Worm (Caenorhabditis elegans) whole organism, L1 larva: ENCODE data around the gene kvs-4.

Experiments used
- C04F5.9 ChIP-seq: sonication (generic microtip); optimal IDR thresholded peaks from 2 replicates; lab custom pipeline; 2016; ENCODE audit warnings: missing genetic modification characterization, missing compliant biosample characterization
- F16B12.6 ChIP-seq: fragments of 150-350 bp; optimal IDR thresholded peaks from 2 replicates; lab custom pipeline; 2014; ENCODE audit warnings: missing biosample characterization, missing genetic modification characterization
- Y116A8C.19 ChIP-seq: sonication (generic microtip); optimal IDR thresholded peaks from 2 replicates; lab custom pipeline; 2016; ENCODE audit warnings: missing compliant biosample characterization, missing genetic modification characterization, borderline replicate concordance
- aha-1 ChIP-seq: fragments of 150-350 bp; optimal IDR thresholded peaks from 2 replicates; lab custom pipeline; 2014; ENCODE audit warnings: missing biosample characterization, missing genetic modification characterization
- alr-1 ChIP-seq: fragments of 200-800 bp; sonication (Bioruptor generic); optimal IDR thresholded peaks from 2 replicates; lab custom pipeline; 2018; ENCODE audit warnings: borderline replicate concordance, mild to moderate bottlenecking, missing genetic modification characterization, missing compliant biosample characterization
- ama-1 ChIP-seq: fragments of 150-350 bp; optimal IDR thresholded peaks from 2 replicates; lab custom pipeline; 2014
- blmp-1 ChIP-seq: fragments of 150-350 bp; optimal IDR thresholded peaks from 2 replicates; lab custom pipeline; 2014; ENCODE audit warnings: missing biosample characterization, missing genetic modification characterization
- ceh-8 ChIP-seq: fragments of 200-800 bp; sonication (Bioruptor generic); optimal IDR thresholded peaks from 2 replicates; lab custom pipeline; 2018; ENCODE audit warnings: mild to moderate bottlenecking, missing genetic modification characterization, moderate library complexity, missing compliant biosample characterization
- ceh-90 ChIP-seq: sonication (generic microtip); optimal IDR thresholded peaks from 2 replicates; lab custom pipeline; 2016; ENCODE audit warnings: missing genetic modification characterization, missing compliant biosample characterization
- ces-1 ChIP-seq: fragments of 150-350 bp; optimal IDR thresholded peaks from 2 replicates; lab custom pipeline; 2014; ENCODE audit warnings: missing biosample characterization, missing genetic modification reagents, missing genetic modification characterization
- efl-3 ChIP-seq: fragments of 200-800 bp; sonication (Bioruptor generic); optimal IDR thresholded peaks from 2 replicates; lab custom pipeline; 2018; ENCODE audit warnings: mild to moderate bottlenecking, missing genetic modification characterization, missing compliant biosample characterization
- egl-27 ChIP-seq, 2 experiments: fragments of 150-350 bp in 1 of 2; sonication (generic microtip); optimal IDR thresholded peaks; 3 replicates each; lab custom pipeline; 2017 to 2018; ENCODE audit warnings: missing biosample characterization in 2 of 2, missing genetic modification characterization in 2 of 2, missing genetic modification reagents in 2 of 2
- ets-5 ChIP-seq: fragments of 200-800 bp; sonication (Bioruptor generic); IDR thresholded peaks from 2 replicates; pipeline ENCODE4 v1.3.6; 2022; ENCODE audit warnings: missing genetic modification characterization, missing compliant biosample characterization
- fkh-10 ChIP-seq: sonication (generic microtip); optimal IDR thresholded peaks from 2 replicates; lab custom pipeline; 2017; ENCODE audit warnings: missing biosample characterization, missing genetic modification reagents, missing genetic modification characterization
- fkh-4 ChIP-seq: sonication (generic microtip); optimal IDR thresholded peaks from 2 replicates; lab custom pipeline; 2016; ENCODE audit warnings: missing compliant biosample characterization, missing genetic modification characterization, borderline replicate concordance
- grh-1 ChIP-seq: fragments of 200-800 bp; sonication (Bioruptor generic); IDR thresholded peaks from 2 replicates; pipeline ENCODE4 v1.3.6; 2022; ENCODE audit warnings: missing genetic modification reagents, missing genetic modification characterization, missing compliant biosample characterization
- hlh-4 ChIP-seq: sonication (generic microtip); optimal IDR thresholded peaks from 2 replicates; lab custom pipeline; 2016; ENCODE audit warnings: mild to moderate bottlenecking, missing genetic modification characterization, missing compliant biosample characterization
- irx-1 ChIP-seq: sonication (generic microtip); optimal IDR thresholded peaks from 2 replicates; lab custom pipeline; 2016; ENCODE audit warnings: missing genetic modification characterization, missing compliant biosample characterization
- isw-1 ChIP-seq: fragments of 200-800 bp; sonication (Bioruptor generic); IDR thresholded peaks from 2 replicates; pipeline ENCODE4 v1.3.6; 2022; ENCODE audit warnings: missing genetic modification characterization, missing compliant biosample characterization
- lin-13 ChIP-seq: fragments of 150-350 bp; optimal IDR thresholded peaks from 2 replicates; lab custom pipeline; 2014; ENCODE audit warnings: missing biosample characterization, missing genetic modification reagents, missing genetic modification characterization
- lin-14 ChIP-seq: fragments of 200-800 bp; sonication (Bioruptor generic); optimal IDR thresholded peaks from 2 replicates; lab custom pipeline; 2018; ENCODE audit warnings: mild to moderate bottlenecking, missing genetic modification characterization, moderate library complexity, missing compliant biosample characterization
- lin-15B ChIP-seq: fragments of 150-350 bp; sonication (generic microtip); optimal IDR thresholded peaks from 3 replicates; lab custom pipeline; 2014; ENCODE audit warnings: missing biosample characterization, missing genetic modification characterization
- lin-35 ChIP-seq, 2 experiments: fragments of 150-350 bp; optimal IDR thresholded peaks; 2 replicates each; lab custom pipeline; 2014; ENCODE audit warnings: missing biosample characterization in 2 of 2, missing genetic modification characterization in 2 of 2, missing genetic modification reagents in 2 of 2
- lir-3 ChIP-seq: sonication (generic microtip); optimal IDR thresholded peaks from 2 replicates; lab custom pipeline; 2016; ENCODE audit warnings: mild to moderate bottlenecking, missing genetic modification characterization, moderate library complexity, missing compliant biosample characterization; ENCODE audit not compliant: poor library complexity
- lsy-2 ChIP-seq, 2 experiments: fragments of 150-350 bp; optimal IDR thresholded peaks; 2 replicates each; lab custom pipeline; 2014; ENCODE audit warnings: missing biosample characterization in 2 of 2, missing genetic modification characterization in 2 of 2
- nhr-11 ChIP-seq: fragments of 150-350 bp; optimal IDR thresholded peaks from 2 replicates; lab custom pipeline; 2014; ENCODE audit warnings: missing biosample characterization, missing genetic modification characterization
- nhr-12 ChIP-seq: sonication (generic microtip); optimal IDR thresholded peaks from 2 replicates; lab custom pipeline; 2017; ENCODE audit warnings: missing biosample characterization, missing genetic modification characterization
- nhr-19 ChIP-seq: fragments of 200-800 bp; sonication (Bioruptor generic); conservative IDR thresholded peaks from 2 replicates; pipeline ENCODE4 v1.3.6; 2022; ENCODE audit warnings: missing genetic modification characterization, missing compliant biosample characterization
- nhr-20 ChIP-seq: sonication (generic microtip); optimal IDR thresholded peaks from 2 replicates; lab custom pipeline; 2016; ENCODE audit warnings: mild to moderate bottlenecking, missing genetic modification characterization, missing compliant biosample characterization
- nhr-237 ChIP-seq: fragments of 150-350 bp; optimal IDR thresholded peaks from 2 replicates; lab custom pipeline; 2014; ENCODE audit warnings: missing biosample characterization, missing genetic modification characterization
- nhr-28 ChIP-seq: fragments of 150-350 bp; optimal IDR thresholded peaks from 2 replicates; lab custom pipeline; 2014; ENCODE audit warnings: missing biosample characterization, missing genetic modification characterization
- nhr-47 ChIP-seq: sonication (generic microtip); optimal IDR thresholded peaks from 2 replicates; lab custom pipeline; 2016; ENCODE audit warnings: mild to moderate bottlenecking, missing genetic modification characterization, moderate library complexity, missing compliant biosample characterization
- nhr-84 ChIP-seq: sonication (generic microtip); optimal IDR thresholded peaks from 2 replicates; lab custom pipeline; 2017; ENCODE audit warnings: missing biosample characterization, missing genetic modification characterization
- nhr-85 ChIP-seq: sonication (generic microtip); peaks from one replicate; lab custom pipeline; 2016; ENCODE audit warnings: missing genetic modification characterization, inconsistent platforms, missing compliant biosample characterization
- nhr-90 ChIP-seq: sonication (generic microtip); optimal IDR thresholded peaks from 2 replicates; lab custom pipeline; 2016; ENCODE audit warnings: mild to moderate bottlenecking, missing genetic modification characterization, missing compliant biosample characterization; ENCODE audit not compliant: poor library complexity
- pag-3 ChIP-seq: sonication (generic microtip); optimal IDR thresholded peaks from 2 replicates; lab custom pipeline; 2017; ENCODE audit warnings: missing genetic modification characterization, mild to moderate bottlenecking, missing compliant biosample characterization, antibody characterized with exemption, borderline replicate concordance; ENCODE audit not compliant: insufficient read depth
- pax-3 ChIP-seq: fragments of 200-800 bp; sonication (Bioruptor generic); optimal IDR thresholded peaks from 2 replicates; lab custom pipeline; 2018; ENCODE audit warnings: mild to moderate bottlenecking, missing genetic modification characterization, moderate library complexity, missing compliant biosample characterization
- pqm-1 ChIP-seq: sonication (generic microtip); optimal IDR thresholded peaks from 3 replicates; lab custom pipeline; 2017; ENCODE audit warnings: missing biosample characterization, missing genetic modification characterization
- rnt-1 ChIP-seq: sonication (generic microtip); optimal IDR thresholded peaks from 2 replicates; lab custom pipeline; 2016; ENCODE audit warnings: mild to moderate bottlenecking, missing genetic modification characterization, moderate library complexity, missing compliant biosample characterization
- snu-23 ChIP-seq: sonication (generic microtip); optimal IDR thresholded peaks from 2 replicates; lab custom pipeline; 2016; ENCODE audit warnings: missing genetic modification characterization, missing compliant biosample characterization
- sox-4 ChIP-seq: sonication (generic microtip); optimal IDR thresholded peaks from 2 replicates; lab custom pipeline; 2016; ENCODE audit warnings: missing genetic modification characterization, missing compliant biosample characterization
- tbx-2 ChIP-seq: sonication (generic microtip); optimal IDR thresholded peaks from 2 replicates; lab custom pipeline; 2016; ENCODE audit warnings: missing genetic modification characterization, missing compliant biosample characterization
- unc-30 ChIP-seq: sonication (generic microtip); optimal IDR thresholded peaks from 2 replicates; lab custom pipeline; 2017; ENCODE audit warnings: missing biosample characterization, missing genetic modification characterization
- vab-15 ChIP-seq: sonication (generic microtip); optimal IDR thresholded peaks from 2 replicates; lab custom pipeline; 2017; ENCODE audit warnings: missing genotype, mild to moderate bottlenecking, missing genetic modification characterization, missing compliant biosample characterization
- xbp-1 ChIP-seq: sonication (generic microtip); optimal IDR thresholded peaks from 2 replicates; lab custom pipeline; 2016; ENCODE audit warnings: missing genetic modification characterization, missing compliant biosample characterization
- ztf-11 ChIP-seq, 2 experiments: sonication (generic microtip); optimal IDR thresholded peaks; 2 replicates each; lab custom pipeline; 2016 to 2017; ENCODE audit warnings: missing genetic modification characterization in 2 of 2, missing biosample characterization in 1 of 2, missing compliant biosample characterization in 1 of 2

kvs-4 gene

DNA sequence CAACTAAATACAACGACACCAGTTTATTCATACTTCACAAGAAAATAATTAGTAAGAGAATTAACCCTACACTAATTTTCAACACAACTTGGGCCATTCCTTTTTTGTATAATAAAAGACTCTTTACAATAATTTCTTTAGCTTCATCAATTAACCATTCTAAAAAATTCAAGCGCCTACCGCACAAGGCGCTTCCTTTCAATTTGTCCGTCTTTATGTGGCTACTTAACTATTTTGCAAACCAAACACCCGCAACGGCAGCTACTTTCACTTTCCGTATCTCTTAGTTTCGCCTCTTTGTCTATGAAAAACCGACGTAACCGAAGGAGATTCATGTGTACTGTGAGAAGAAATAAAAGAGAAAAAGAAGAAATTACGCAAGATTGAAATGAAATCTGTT lies 25.9 kb upstream of the kvs-4 start:
- peak; percentile 30 for TF ChIP-seq nhr-85
- peak; percentile 57 for TF ChIP-seq blmp-1 (tag; lab: Kevin White, UChicago)
- peak; percentile 2 for TF ChIP-seq nhr-47 (tag; lab: Kevin White, UChicago)

DNA sequence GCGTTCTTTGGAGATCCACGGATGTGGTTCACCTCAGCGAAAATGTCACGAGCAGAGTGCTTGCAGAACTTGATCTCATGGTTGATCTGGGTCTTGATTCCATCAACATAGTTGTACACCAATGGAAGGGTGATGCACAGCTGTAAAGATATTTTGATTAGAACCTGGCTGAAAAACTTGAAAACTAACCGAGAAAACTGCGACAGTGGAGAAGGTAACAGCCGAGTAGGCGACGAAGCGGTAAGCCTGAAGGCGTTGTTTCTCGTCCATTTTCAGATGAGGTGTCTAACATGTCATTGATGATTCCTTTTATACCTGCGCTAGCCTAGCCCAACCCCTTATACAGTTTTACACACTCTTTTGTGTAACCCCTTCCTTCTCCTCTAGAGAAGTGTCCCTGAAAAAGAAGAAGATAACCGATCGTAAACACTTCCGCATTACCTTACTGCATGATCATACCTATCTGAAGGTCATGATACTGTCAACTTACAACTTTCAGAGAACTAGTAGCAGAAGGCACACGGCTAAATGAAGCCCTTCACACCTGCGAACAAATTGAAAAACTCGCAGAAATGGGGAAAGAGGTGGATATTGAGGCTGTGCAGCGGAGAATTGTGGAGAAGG lies 24.7 kb upstream of the kvs-4 start, which contains the start of gene col-94:
TSS of gene col-94 (minus strand) at position 313 of the 624 bp plus-strand sequence.
- TF ChIP-seq nhr-20 (no peak), nhr-19 (GFP tag; lab: Robert Waterston, UW) (0 out of 2 replicates have a peak, but pooled peaks have one; percentile 5), nhr-12 (tag; lab: Kevin White, UChicago) (no peak), ceh-8 (GFP tag; lab: Kevin White, UChicago) (no peak), snu-23 (peak; percentile 26), nhr-85 (peak; percentile 63), lin-14 (GFP tag; lab: Kevin White, UChicago) (peak; percentile 51), nhr-237 (tag; lab: Kevin White, UChicago) (no peak), ceh-90 (tag; lab: Kevin White, UChicago) (no peak), nhr-90 (no peak)

DNA sequence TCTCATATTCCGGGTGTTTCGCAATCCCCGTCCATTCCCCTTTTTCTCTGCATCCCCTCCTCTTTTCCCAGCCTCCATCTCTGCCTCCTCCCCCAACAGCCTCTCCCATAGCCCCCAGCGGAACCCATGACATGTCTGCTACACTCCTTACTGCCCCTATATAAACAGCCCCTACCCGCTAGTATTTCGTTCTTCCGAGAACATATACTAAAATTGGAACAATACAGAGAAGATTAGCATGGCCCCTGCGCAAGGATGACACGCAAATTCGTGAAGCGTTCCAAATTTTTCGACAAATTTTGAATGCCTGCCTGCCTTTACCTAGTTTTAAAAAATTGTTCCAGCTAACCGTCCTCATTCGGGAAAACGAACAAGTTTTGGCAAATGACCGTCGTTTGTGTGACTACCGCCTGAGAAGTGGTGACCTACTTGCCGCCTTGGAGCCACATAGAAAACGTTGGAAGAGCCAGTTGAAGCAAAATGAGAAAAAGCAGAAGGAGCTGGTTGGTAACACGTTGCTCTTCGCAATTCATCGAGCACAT lies 22.8 kb upstream of the kvs-4 start:
- TF ChIP-seq nhr-20 (peak; percentile 97), ama-1 (lab: Kevin White, UChicago) (peak; percentile 76), nhr-85 (peak; percentile 97), nhr-11 (tag; lab: Kevin White, UChicago) (peak; percentile 91), pag-3 (peak; percentile 75), C04F5.9 (tag; lab: Kevin White, UChicago) (peak; percentile 88), lir-3 (tag; lab: Kevin White, UChicago) (peak; percentile 91), nhr-84 (peak; percentile 76), pqm-1 (tag; lab: Kevin White, UChicago) (peak; percentile 1), blmp-1 (tag; lab: Kevin White, UChicago) (peak; percentile 83), grh-1 (peak; percentile 94), irx-1 (tag; lab: Kevin White, UChicago) (peak; percentile 97), pax-3 (tag; lab: Kevin White, UChicago) (peak; percentile 96), fkh-4 (tag; lab: Kevin White, UChicago) (peak; percentile 77), vab-15 (tag; lab: Kevin White, UChicago) (peak; percentile 86), unc-30 (tag; lab: Kevin White, UChicago) (peak; percentile 45), hlh-4 (tag; lab: Kevin White, UChicago) (peak; percentile 30), F16B12.6 (tag; lab: Kevin White, UChicago) (peak; percentile 65), isw-1 (GFP tag; lab: Robert Waterston, UW) (peak; percentile 94), alr-1 (tag; lab: Kevin White, UChicago) (no peak), lin-15B (tag; lab: Kevin White, UChicago) (peak; percentile 53), aha-1 (tag; lab: Kevin White, UChicago) (peak; percentile 54), ets-5 (no peak), nhr-90 (peak; percentile 98), lin-13 (peak; percentile 93), Y116A8C.19 (peak; percentile 75), nhr-28 (no peak), nhr-19 (GFP tag; lab: Robert Waterston, UW) (peak; percentile 98), sox-4 (tag; lab: Kevin White, UChicago) (peak; percentile 96), fkh-10 (GFP tag; lab: Kevin White, UChicago) (peak; percentile 98), rnt-1 (peak; percentile 96), nhr-237 (tag; lab: Kevin White, UChicago) (peak; percentile 80), egl-27 (tag; optimal IDR thresholded peaks at IDR 0.05; lab: Kevin White, UChicago) (peak; percentile 79 to 85), nhr-12 (tag; lab: Kevin White, UChicago) (peak; percentile 62), lin-35 (GFP tag; optimal IDR thresholded peaks at IDR 0.05; lab: Kevin White, UChicago) (peak; percentile 82 to 90), xbp-1 (tag; lab: Kevin White, UChicago) (peak; percentile 95), tbx-2 (peak; percentile 96), ztf-11 (tag; optimal IDR thresholded peaks at IDR 0.05; lab: Kevin White, UChicago) (peak in 1 of 2 experiments; percentile 95), ces-1 (GFP tag; lab: Kevin White, UChicago) (no peak), efl-3 (peak; percentile 92), lsy-2 (tag; optimal IDR thresholded peaks at IDR 0.05; lab: Kevin White, UChicago) (peak; percentile 94)
